Fruit fly (Drosophila melanogaster) whole organism, embryonic: Measurements from ENCODE around the gene CG5909.

Experiments
- ATbp ChIP-seq: fragments of 200-800 bp; sonication (Bioruptor generic); optimal IDR thresholded peaks from 2 replicates; lab custom pipeline; 2017; ENCODE audit warnings: missing biosample characterization, mild to moderate bottlenecking, missing genetic modification characterization, missing genetic modification reagents
- B-H1 ChIP-seq: fragments of 200-800 bp; sonication (Bioruptor generic); IDR thresholded peaks from 3 replicates; pipeline ENCODE4 v1.3.6; 2022; ENCODE audit warnings: missing biosample characterization, missing genetic modification characterization
- Bteb2 ChIP-seq: fragments of 200-800 bp; sonication (Bioruptor generic); optimal IDR thresholded peaks from 2 replicates; lab custom pipeline; 2016; ENCODE audit warnings: missing biosample characterization, missing genetic modification characterization
- CG10267 ChIP-seq: fragments of 200-800 bp; sonication (Bioruptor generic); optimal IDR thresholded peaks from 2 replicates; lab custom pipeline; 2018; ENCODE audit warnings: missing biosample characterization, mild to moderate bottlenecking, missing genetic modification characterization, moderate library complexity
- CG11723 ChIP-seq: fragments of 200-800 bp; sonication (Bioruptor generic); optimal IDR thresholded peaks from 2 replicates; lab custom pipeline; 2017; ENCODE audit warnings: missing biosample characterization, mild to moderate bottlenecking, missing genetic modification characterization
- CG12299 ChIP-seq: fragments of 200-800 bp; sonication (Bioruptor generic); optimal IDR thresholded peaks from 2 replicates; lab custom pipeline; 2018; ENCODE audit warnings: missing biosample characterization, mild to moderate bottlenecking, missing genetic modification characterization
- CG14710 ChIP-seq: fragments of 200-800 bp; sonication (Bioruptor generic); optimal IDR thresholded peaks from 3 replicates; lab custom pipeline; 2019; ENCODE audit warnings: missing biosample characterization, mild to moderate bottlenecking, missing genetic modification characterization, moderate library complexity
- CG15073 ChIP-seq: fragments of 200-800 bp; sonication (Bioruptor generic); optimal IDR thresholded peaks from 2 replicates; lab custom pipeline; 2016; ENCODE audit warnings: missing biosample characterization, missing genetic modification characterization
- CG1529 ChIP-seq: fragments of 200-800 bp; sonication (Bioruptor generic); optimal IDR thresholded peaks from 3 replicates; lab custom pipeline; 2018; ENCODE audit warnings: missing biosample characterization, missing genetic modification characterization
- CG17361 ChIP-seq: fragments of 200-800 bp; sonication (Bioruptor generic); IDR thresholded peaks from 3 replicates; pipeline ENCODE4 v1.3.6; 2022; ENCODE audit warnings: missing biosample characterization, missing genetic modification characterization
- CG1832 ChIP-seq: fragments of 200-800 bp; sonication (Bioruptor generic); optimal IDR thresholded peaks from 2 replicates; lab custom pipeline; 2017; ENCODE audit warnings: missing biosample characterization, mild to moderate bottlenecking, missing genetic modification characterization, inconsistent platforms
- CG2678 ChIP-seq: fragments of 200-800 bp; sonication (Bioruptor generic); optimal IDR thresholded peaks from 3 replicates; lab custom pipeline; 2019; ENCODE audit warnings: missing biosample characterization, mild to moderate bottlenecking, missing genetic modification characterization, moderate library complexity
- CG3847 ChIP-seq: fragments of 200-800 bp; sonication (Bioruptor generic); IDR thresholded peaks from 2 replicates; pipeline ENCODE4 v1.3.6; 2022; ENCODE audit warnings: missing biosample characterization, missing genetic modification characterization
- CG5180 ChIP-seq: fragments of 200-800 bp; sonication (Bioruptor generic); optimal IDR thresholded peaks from 3 replicates; lab custom pipeline; 2017; ENCODE audit warnings: missing biosample characterization, missing genetic modification characterization, mild to moderate bottlenecking, moderate library complexity, missing genetic modification reagents
- CG6683 ChIP-seq: fragments of 200-800 bp; sonication (Bioruptor generic); optimal IDR thresholded peaks from 2 replicates; lab custom pipeline; 2017; ENCODE audit warnings: missing biosample characterization, mild to moderate bottlenecking, missing genetic modification characterization, missing genetic modification reagents
- D ChIP-seq, 2 experiments: fragments of 200-800 bp in 1 of 2; fragments of >200 bp in 1 of 2; sonication (Bioruptor generic) in 1 of 2; optimal IDR thresholded peaks; 2 replicates in 1 of 2; 3 replicates in 1 of 2; lab custom pipeline; 2017; ENCODE audit warnings: mild to moderate bottlenecking in 1 of 2, missing biosample characterization in 1 of 2, missing genetic modification characterization in 1 of 2, missing genetic modification reagents in 1 of 2
- D19B ChIP-seq: fragments of 200-800 bp; sonication (Bioruptor generic); optimal IDR thresholded peaks from 2 replicates; lab custom pipeline; 2017; ENCODE audit warnings: missing biosample characterization, mild to moderate bottlenecking, missing genetic modification characterization
- Deaf1 ChIP-seq: fragments of 200-800 bp; optimal IDR thresholded peaks from 3 replicates; lab custom pipeline; 2019; ENCODE audit warnings: missing biosample characterization, mild to moderate bottlenecking, missing genetic modification characterization, moderate library complexity
- Eip74EF ChIP-seq, 2 experiments: fragments of 200-800 bp in 1 of 2; fragments of >200 bp in 1 of 2; sonication (Bioruptor generic) in 1 of 2; optimal IDR thresholded peaks; 2 replicates each; lab custom pipeline; 2017 to 2019; ENCODE audit warnings: missing biosample characterization in 2 of 2, missing genetic modification characterization in 2 of 2, mild to moderate bottlenecking in 1 of 2, moderate library complexity in 1 of 2
- Hey ChIP-seq: fragments of 200-800 bp; sonication (Bioruptor generic); optimal IDR thresholded peaks from 3 replicates; lab custom pipeline; 2018; ENCODE audit warnings: missing biosample characterization, mild to moderate bottlenecking, missing genetic modification characterization
- Lim3 ChIP-seq: fragments of 200-800 bp; sonication (Bioruptor generic); IDR thresholded peaks from 2 replicates; pipeline ENCODE4 v1.3.6; 2022; ENCODE audit warnings: missing biosample characterization, missing genetic modification characterization
- Lpt ChIP-seq: fragments of >200 bp; optimal IDR thresholded peaks from 2 replicates; lab custom pipeline; 2018; ENCODE audit warnings: missing biosample characterization, missing genetic modification characterization
- Mad ChIP-seq: fragments of 200-800 bp; sonication (Bioruptor generic); optimal IDR thresholded peaks from 2 replicates; lab custom pipeline; 2016; ENCODE audit warnings: missing biosample characterization, missing genetic modification characterization
- Side ChIP-seq: fragments of 200-800 bp; sonication (Bioruptor generic); optimal IDR thresholded peaks from 2 replicates; lab custom pipeline; 2016; ENCODE audit warnings: missing biosample characterization, missing genetic modification characterization
- Spps ChIP-seq: fragments of 200-800 bp; sonication (Bioruptor generic); optimal IDR thresholded peaks from 2 replicates; lab custom pipeline; 2018; ENCODE audit warnings: missing biosample characterization, mild to moderate bottlenecking, missing genetic modification characterization
- Ssrp ChIP-seq: fragments of 200-800 bp; sonication (Bioruptor generic); optimal IDR thresholded peaks from 2 replicates; lab custom pipeline; 2018; ENCODE audit warnings: missing biosample characterization, mild to moderate bottlenecking, missing genetic modification characterization, moderate library complexity
- Trl ChIP-seq, 3 experiments: fragments of >200 bp in 2 of 3; fragments of 200-800 bp in 1 of 3; sonication (Bioruptor generic) in 1 of 3; optimal IDR thresholded peaks; 2 replicates in 1 of 3; 3 replicates in 2 of 3; lab custom pipeline; 2016 to 2017; ENCODE audit warnings: missing biosample characterization in 1 of 3, missing genetic modification characterization in 1 of 3
- Xbp1 ChIP-seq: fragments of 200-800 bp; sonication (Bioruptor generic); optimal IDR thresholded peaks from 3 replicates; lab custom pipeline; 2016; ENCODE audit warnings: missing biosample characterization, mild to moderate bottlenecking, missing genetic modification characterization
- cg ChIP-seq: fragments of 200-800 bp; sonication (Bioruptor generic); optimal IDR thresholded peaks from 3 replicates; lab custom pipeline; 2019; ENCODE audit warnings: missing biosample characterization, mild to moderate bottlenecking, missing genetic modification characterization, moderate library complexity
- chif ChIP-seq, 2 experiments: fragments of 200-800 bp; sonication (Bioruptor generic); optimal IDR thresholded peaks; 3 replicates each; lab custom pipeline; 2016; ENCODE audit warnings: missing biosample characterization in 2 of 2, missing genetic modification characterization in 2 of 2
- danr ChIP-seq: fragments of 200-800 bp; sonication (Bioruptor generic); IDR thresholded peaks from 2 replicates; pipeline ENCODE4 v1.3.6; 2022; ENCODE audit warnings: missing biosample characterization, missing genetic modification characterization
- ems ChIP-seq: fragments of 200-800 bp; sonication (Bioruptor generic); optimal IDR thresholded peaks from 3 replicates; lab custom pipeline; 2016; ENCODE audit warnings: missing biosample characterization, missing genetic modification characterization
- eve ChIP-seq, 2 experiments: fragments of >200 bp; optimal IDR thresholded peaks; 2 replicates each; lab custom pipeline; 2017; ENCODE audit warnings: missing biosample characterization in 2 of 2, missing genetic modification characterization in 2 of 2
- gsb-n ChIP-seq: fragments of 200-800 bp; sonication (Bioruptor generic); optimal IDR thresholded peaks from 3 replicates; lab custom pipeline; 2018; ENCODE audit warnings: missing biosample characterization, mild to moderate bottlenecking, missing genetic modification characterization
- her ChIP-seq: fragments of 200-800 bp; sonication (Bioruptor generic); optimal IDR thresholded peaks from 2 replicates; lab custom pipeline; 2016; ENCODE audit warnings: missing biosample characterization, missing genetic modification characterization
- kay ChIP-seq: fragments of 200-800 bp; sonication (Bioruptor generic); optimal IDR thresholded peaks from 2 replicates; lab custom pipeline; 2016; ENCODE audit warnings: missing biosample characterization, missing genetic modification characterization
- lmd ChIP-seq: fragments of 200-800 bp; sonication (Bioruptor generic); IDR thresholded peaks from 2 replicates; pipeline ENCODE4 v1.3.6; 2022; ENCODE audit warnings: missing biosample characterization, missing genetic modification characterization
- mam ChIP-seq: fragments of 200-800 bp; sonication (Bioruptor generic); optimal IDR thresholded peaks from 3 replicates; lab custom pipeline; 2016; ENCODE audit warnings: missing biosample characterization, missing genetic modification characterization
- org-1 ChIP-seq: fragments of 200-800 bp; sonication (Bioruptor generic); optimal IDR thresholded peaks from 2 replicates; lab custom pipeline; 2017; ENCODE audit warnings: missing biosample characterization, missing genetic modification characterization
- pho ChIP-seq: fragments of 200-800 bp; sonication (Bioruptor generic); optimal IDR thresholded peaks from 2 replicates; lab custom pipeline; 2016; ENCODE audit warnings: missing biosample characterization, missing genetic modification characterization
- pum ChIP-seq: fragments of 200-800 bp; sonication (Bioruptor generic); optimal IDR thresholded peaks from 2 replicates; lab custom pipeline; 2016; ENCODE audit warnings: missing biosample characterization, missing genetic modification characterization
- rib ChIP-seq: fragments of 200-800 bp; sonication (Bioruptor generic); IDR thresholded peaks from 2 replicates; pipeline ENCODE4 v1.3.6; 2022; ENCODE audit warnings: missing biosample characterization, missing genetic modification characterization
- run ChIP-seq: fragments of 200-800 bp; sonication (Bioruptor generic); optimal IDR thresholded peaks from 3 replicates; lab custom pipeline; 2018; ENCODE audit warnings: missing biosample characterization, mild to moderate bottlenecking, missing genetic modification characterization
- scrt ChIP-seq: fragments of 200-800 bp; sonication (Bioruptor generic); optimal IDR thresholded peaks from 2 replicates; lab custom pipeline; 2018; ENCODE audit warnings: missing biosample characterization, mild to moderate bottlenecking, missing genetic modification characterization, moderate library complexity
- sd ChIP-seq: fragments of 200-800 bp; sonication (Bioruptor generic); optimal IDR thresholded peaks from 3 replicates; lab custom pipeline; 2018; ENCODE audit warnings: missing biosample characterization, mild to moderate bottlenecking, missing genetic modification characterization, moderate library complexity
- sima ChIP-seq: fragments of 200-800 bp; sonication (Bioruptor generic); optimal IDR thresholded peaks from 2 replicates; lab custom pipeline; 2016; ENCODE audit warnings: missing biosample characterization, missing genetic modification characterization
- slp2 ChIP-seq: fragments of 200-800 bp; sonication (Bioruptor generic); optimal IDR thresholded peaks from 2 replicates; lab custom pipeline; 2016; ENCODE audit warnings: missing biosample characterization, missing genetic modification characterization
- stc ChIP-seq: fragments of 200-800 bp; sonication (Bioruptor generic); IDR thresholded peaks from 2 replicates; pipeline ENCODE4 v1.3.6; 2022; ENCODE audit warnings: missing biosample characterization, missing genetic modification characterization
- vvl ChIP-seq: fragments of 200-800 bp; sonication (Bioruptor generic); IDR thresholded peaks from 2 replicates; pipeline ENCODE4 v1.3.6; 2022; ENCODE audit warnings: missing biosample characterization, missing genetic modification characterization

CG5909 gene

DNA sequence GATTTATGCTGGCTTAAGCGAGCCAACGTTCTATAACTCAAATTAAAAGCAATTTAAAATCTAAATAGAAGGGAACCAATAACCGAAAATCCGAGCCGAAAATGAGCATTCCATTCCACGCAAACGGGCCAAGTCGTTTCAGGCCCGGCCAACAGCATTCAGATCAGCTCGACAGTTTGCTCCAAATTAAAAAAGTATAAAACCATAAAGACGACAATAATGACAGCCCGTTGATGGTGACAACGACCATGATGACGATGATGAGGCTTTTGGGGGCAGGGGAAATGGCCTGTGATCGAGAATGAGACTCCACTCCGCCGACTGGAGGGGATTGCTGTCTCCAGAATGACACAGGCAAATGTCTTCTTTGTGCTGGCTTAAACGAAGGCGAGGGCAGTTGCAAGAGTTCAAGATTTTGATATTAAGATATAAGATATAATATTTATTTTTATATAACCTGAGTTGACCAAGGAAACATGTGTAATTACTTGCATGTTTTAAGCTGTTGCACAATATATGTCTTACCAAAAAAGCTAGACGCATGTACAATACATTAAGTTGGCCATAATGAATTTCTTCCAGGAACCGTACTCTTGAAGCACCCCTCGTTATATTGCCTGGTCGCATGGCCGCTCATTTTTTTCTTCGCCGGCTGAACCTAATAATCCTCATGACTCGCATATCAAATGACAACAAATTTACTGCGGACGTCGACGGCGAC, 43.9 kb downstream of the CG5909 start:
- TF ChIP-seq Eip74EF (GFP tag; optimal IDR thresholded peaks at IDR 0.05; lab: Kevin White, UChicago) = no peak
- no peak for TF ChIP-seq CG11723 (GFP tag; lab: Kevin White, UChicago)
- peak; percentile 1 for TF ChIP-seq sd (tag; lab: Kevin White, UChicago)
- TF ChIP-seq cg (GFP tag; lab: Kevin White, UChicago) = no peak
- peak; percentile 50 for TF ChIP-seq CG14710 (tag; lab: Kevin White, UChicago)
- no peak for TF ChIP-seq Xbp1 (GFP tag; lab: Kevin White, UChicago)
- no peak for TF ChIP-seq ems (GFP tag; lab: Kevin White, UChicago)
- no peak for TF ChIP-seq stc
- TF ChIP-seq eve (GFP tag; optimal IDR thresholded peaks at IDR 0.05; lab: Kevin White, UChicago) = no peak
- TF ChIP-seq Hey (tag; lab: Kevin White, UChicago) = no peak
- peak; percentile 31 for TF ChIP-seq CG2678 (tag; lab: Kevin White, UChicago)
- TF ChIP-seq Spps (tag; lab: Kevin White, UChicago) = peak; percentile 32
- TF ChIP-seq CG3847 (GFP tag; lab: Robert Waterston, UW) = no peak
- TF ChIP-seq slp2 (GFP tag; lab: Kevin White, UChicago) = no peak
- no peak for TF ChIP-seq Mad (GFP tag; lab: Kevin White, UChicago)
- TF ChIP-seq Lim3 = no peak
- no peak for TF ChIP-seq D (optimal IDR thresholded peaks at IDR 0.05; lab: Kevin White, UChicago)
- peak; percentile 35 for TF ChIP-seq D (GFP tag; optimal IDR thresholded peaks at IDR 0.05; lab: Kevin White, UChicago)
- no peak for TF ChIP-seq CG1529
- TF ChIP-seq Bteb2 (GFP tag; lab: Kevin White, UChicago) = no peak
- no peak for TF ChIP-seq ATbp (GFP tag; lab: Kevin White, UChicago)
- peak; percentile 5 for TF ChIP-seq Ssrp (tag; lab: Kevin White, UChicago)
- no peak for TF ChIP-seq chif (GFP tag; optimal IDR thresholded peaks at IDR 0.05; lab: Kevin White, UChicago)
- no peak for TF ChIP-seq pum (GFP tag; lab: Kevin White, UChicago)
- TF ChIP-seq her (GFP tag; lab: Kevin White, UChicago) = no peak
- no peak for TF ChIP-seq kay
- TF ChIP-seq sima = no peak
- no peak for TF ChIP-seq Side
- no peak for TF ChIP-seq CG6683 (GFP tag; lab: Kevin White, UChicago)
- peak; percentile 28 for TF ChIP-seq gsb-n (tag; lab: Kevin White, UChicago)
- TF ChIP-seq org-1 = no peak
- TF ChIP-seq CG12299 (tag; lab: Kevin White, UChicago) = no peak
- TF ChIP-seq vvl = 0 out of 2 replicates have a peak, but pooled peaks have one; percentile 15
- no peak for TF ChIP-seq CG15073
- TF ChIP-seq lmd (GFP tag; lab: Robert Waterston, UW) = 0 out of 2 replicates have a peak, but pooled peaks have one; percentile 20
- no peak for TF ChIP-seq CG5180 (GFP tag; lab: Kevin White, UChicago)
- no peak for TF ChIP-seq rib (GFP tag; lab: Robert Waterston, UW)
- TF ChIP-seq pho (GFP tag; lab: Kevin White, UChicago) = no peak
- TF ChIP-seq B-H1 (GFP tag; lab: Robert Waterston, UW) = no peak
- no peak for TF ChIP-seq CG1832 (GFP tag; lab: Kevin White, UChicago)
- TF ChIP-seq run (tag; lab: Kevin White, UChicago) = no peak
- peak; percentile 39 for TF ChIP-seq CG10267
- no peak for TF ChIP-seq mam (GFP tag; lab: Kevin White, UChicago)
- TF ChIP-seq CG17361 (GFP tag; lab: Robert Waterston, UW) = 0 out of 3 replicates have a peak, but pooled peaks have one; percentile 19
- no peak for TF ChIP-seq D19B
- TF ChIP-seq Deaf1 = no peak
- TF ChIP-seq Lpt (GFP tag; lab: Kevin White, UChicago) = no peak
- no peak for TF ChIP-seq danr (GFP tag; lab: Robert Waterston, UW)
- TF ChIP-seq scrt = peak; percentile 10
- no peak for TF ChIP-seq Trl (optimal IDR thresholded peaks at IDR 0.05; lab: Kevin White, UChicago)
- no peak for TF ChIP-seq Trl (GFP tag; optimal IDR thresholded peaks at IDR 0.05; lab: Kevin White, UChicago)
